Worm (Caenorhabditis elegans): ENCODE results near the gene F38A5.8.

DNA sequence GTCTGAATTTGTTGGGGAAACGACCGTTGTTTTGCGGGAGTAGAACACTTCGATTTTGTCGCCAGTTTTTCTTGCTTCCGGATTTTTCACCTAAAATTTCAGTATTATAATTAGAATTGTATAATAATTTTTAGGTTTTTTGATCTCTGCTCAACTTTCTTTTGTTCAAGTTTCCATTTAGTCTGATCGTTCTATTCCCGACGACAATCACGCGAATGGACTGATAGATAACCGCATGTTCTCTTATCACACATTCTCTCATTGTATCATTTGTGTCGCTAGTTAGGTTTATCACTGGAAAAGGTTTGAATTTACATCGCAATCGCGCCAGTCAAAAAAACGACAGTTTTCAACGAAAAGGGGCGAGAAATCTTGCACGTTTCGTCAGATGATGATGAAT is 44.7 kb upstream of the F38A5.8 start:
- TF ChIP-seq flt-1 (GFP tag; IDR thresholded peaks at IDR 0.05) (no peak), sea-1 (GFP tag; conservative IDR thresholded peaks at IDR 0.05) (no peak), ama-1 (optimal IDR thresholded peaks at IDR 0.05) (no peak), pes-1 (GFP tag; IDR thresholded peaks at IDR 0.05) (no peak), ceh-36 (tag; optimal IDR thresholded peaks at IDR 0.05) (no peak)
